Worm (Caenorhabditis elegans) whole organism, L2 larva: ENCODE measurements around the gene ptr-1.

Experiments used
- C34F6.9 ChIP-seq: fragments of 150-350 bp; optimal IDR thresholded peaks from 2 replicates; lab custom pipeline; 2014; ENCODE audit warnings: missing biosample characterization, missing genetic modification characterization
- F13H6.1 ChIP-seq: sonication (generic microtip); optimal IDR thresholded peaks from 2 replicates; lab custom pipeline; 2016; ENCODE audit warnings: missing genetic modification characterization, missing compliant biosample characterization
- R02D3.7 ChIP-seq: fragments of 150-350 bp; optimal IDR thresholded peaks from 2 replicates; lab custom pipeline; 2014; ENCODE audit warnings: missing biosample characterization, missing genetic modification characterization
- Y55F3AM.14 ChIP-seq: fragments of 200-800 bp; sonication (Bioruptor generic); optimal IDR thresholded peaks from 2 replicates; lab custom pipeline; 2018; ENCODE audit warnings: mild to moderate bottlenecking, missing genetic modification characterization, missing compliant biosample characterization
- ZK546.5 ChIP-seq: sonication (generic microtip); optimal IDR thresholded peaks from 2 replicates; lab custom pipeline; 2017; ENCODE audit warnings: missing biosample characterization, missing genetic modification characterization
- alr-1 ChIP-seq: fragments of 150-350 bp; optimal IDR thresholded peaks from 2 replicates; lab custom pipeline; 2014; ENCODE audit warnings: missing biosample characterization, missing genetic modification characterization
- ama-1 ChIP-seq: fragments of 150-350 bp; optimal IDR thresholded peaks from 2 replicates; lab custom pipeline; 2018; ENCODE audit warnings: inconsistent platforms
- blmp-1 ChIP-seq: sonication (generic microtip); optimal IDR thresholded peaks from 2 replicates; lab custom pipeline; 2017; ENCODE audit warnings: missing genetic modification characterization, mild to moderate bottlenecking, missing compliant biosample characterization, antibody characterized with exemption, moderate library complexity; ENCODE audit not compliant: insufficient read depth
- ceh-16 ChIP-seq: fragments of 150-350 bp; optimal IDR thresholded peaks from 2 replicates; lab custom pipeline; 2014; ENCODE audit warnings: missing biosample characterization, missing genetic modification characterization
- crh-2 ChIP-seq: sonication (generic microtip); optimal IDR thresholded peaks from 2 replicates; lab custom pipeline; 2017; ENCODE audit warnings: missing biosample characterization, missing genetic modification characterization
- egl-27 ChIP-seq: sonication (generic microtip); optimal IDR thresholded peaks from 3 replicates; lab custom pipeline; 2017; ENCODE audit warnings: missing biosample characterization, missing genetic modification reagents, missing genetic modification characterization
- elt-1 ChIP-seq: fragments of 150-350 bp; optimal IDR thresholded peaks from 2 replicates; lab custom pipeline; 2014; ENCODE audit warnings: missing biosample characterization, missing genetic modification characterization
- elt-3 ChIP-seq: sonication (generic microtip); optimal IDR thresholded peaks from 2 replicates; lab custom pipeline; 2017; ENCODE audit warnings: missing biosample characterization, missing genetic modification characterization
- fos-1 ChIP-seq: fragments of 150-350 bp; optimal IDR thresholded peaks from 2 replicates; lab custom pipeline; 2014; ENCODE audit warnings: missing biosample characterization, missing genetic modification characterization
- gmeb-1 ChIP-seq: fragments of 150-350 bp; optimal IDR thresholded peaks from 2 replicates; lab custom pipeline; 2014; ENCODE audit warnings: missing biosample characterization, missing genetic modification characterization
- lin-13 ChIP-seq: fragments of 150-350 bp; optimal IDR thresholded peaks from 2 replicates; lab custom pipeline; 2014; ENCODE audit warnings: missing biosample characterization, missing genetic modification reagents, missing genetic modification characterization
- lsy-2 ChIP-seq, 2 experiments: fragments of 150-350 bp in 1 of 2; sonication (generic microtip) in 1 of 2; optimal IDR thresholded peaks; 2 replicates each; lab custom pipeline; 2014 to 2017; ENCODE audit warnings: missing biosample characterization in 2 of 2, missing genetic modification characterization in 2 of 2
- mab-5 ChIP-seq: fragments of 150-350 bp; optimal IDR thresholded peaks from 2 replicates; lab custom pipeline; 2014; ENCODE audit warnings: missing biosample characterization, missing genetic modification characterization
- mdl-1 ChIP-seq, 2 experiments: fragments of 150-350 bp in 1 of 2; sonication (generic microtip) in 1 of 2; optimal IDR thresholded peaks; 2 replicates each; lab custom pipeline; 2017; ENCODE audit warnings: missing biosample characterization in 2 of 2, missing genetic modification characterization in 2 of 2
- nhr-10 ChIP-seq: sonication (generic microtip); optimal IDR thresholded peaks from 2 replicates; lab custom pipeline; 2017; ENCODE audit warnings: missing biosample characterization, missing genetic modification characterization
- nhr-11 ChIP-seq: fragments of 150-350 bp; optimal IDR thresholded peaks from 2 replicates; lab custom pipeline; 2014; ENCODE audit warnings: missing biosample characterization, missing genetic modification characterization
- nhr-12 ChIP-seq: fragments of 150-350 bp; optimal IDR thresholded peaks from 2 replicates; lab custom pipeline; 2014; ENCODE audit warnings: missing biosample characterization, missing genetic modification characterization
- nhr-21 ChIP-seq: fragments of 150-350 bp; optimal IDR thresholded peaks from 2 replicates; lab custom pipeline; 2014; ENCODE audit warnings: missing biosample characterization, missing genetic modification characterization
- nhr-23 ChIP-seq: fragments of 150-350 bp; optimal IDR thresholded peaks from 2 replicates; lab custom pipeline; 2014; ENCODE audit warnings: missing biosample characterization, missing genetic modification reagents, missing genetic modification characterization
- nhr-237 ChIP-seq: fragments of 150-350 bp; optimal IDR thresholded peaks from 2 replicates; lab custom pipeline; 2014; ENCODE audit warnings: missing biosample characterization, missing genetic modification characterization
- nhr-25 ChIP-seq: fragments of 150-350 bp; sonication (generic microtip); optimal IDR thresholded peaks from 3 replicates; lab custom pipeline; 2014; ENCODE audit warnings: missing biosample characterization, missing genetic modification characterization
- nhr-77 ChIP-seq: fragments of 150-350 bp; optimal IDR thresholded peaks from 2 replicates; lab custom pipeline; 2014; ENCODE audit warnings: missing biosample characterization, missing genetic modification characterization
- peb-1 ChIP-seq: fragments of 150-350 bp; optimal IDR thresholded peaks from 2 replicates; lab custom pipeline; 2014; ENCODE audit warnings: missing biosample characterization, missing genetic modification characterization
- skn-1 ChIP-seq: sonication (generic microtip); optimal IDR thresholded peaks from 2 replicates; lab custom pipeline; 2017; ENCODE audit warnings: missing biosample characterization, missing genetic modification characterization
- sma-3 ChIP-seq: sonication (generic microtip); optimal IDR thresholded peaks from 2 replicates; lab custom pipeline; 2016; ENCODE audit warnings: missing genetic modification reagents, missing genetic modification characterization, missing compliant biosample characterization
- sma-9 ChIP-seq, 2 experiments: fragments of 150-350 bp in 1 of 2; sonication (generic microtip) in 1 of 2; optimal IDR thresholded peaks; 2 replicates each; lab custom pipeline; 2014 to 2016; ENCODE audit warnings: missing genetic modification characterization in 2 of 2, mild to moderate bottlenecking in 1 of 2, missing biosample characterization in 1 of 2, missing compliant biosample characterization in 1 of 2, missing genetic modification reagents in 1 of 2, moderate library complexity in 1 of 2
- unc-55 ChIP-seq: fragments of 150-350 bp; sonication (generic microtip); optimal IDR thresholded peaks from 3 replicates; lab custom pipeline; 2014; ENCODE audit warnings: missing biosample characterization, missing genetic modification reagents, missing genetic modification characterization
- unc-62 ChIP-seq: fragments of 150-350 bp; optimal IDR thresholded peaks from 2 replicates; lab custom pipeline; 2014; ENCODE audit warnings: missing biosample characterization, missing genetic modification reagents, missing genetic modification characterization
- zag-1 ChIP-seq: fragments of 150-350 bp; optimal IDR thresholded peaks from 2 replicates; lab custom pipeline; 2014; ENCODE audit warnings: missing biosample characterization, missing genetic modification characterization
- ztf-1 ChIP-seq: fragments of 200-800 bp; sonication (Bioruptor generic); conservative IDR thresholded peaks from 2 replicates; pipeline ENCODE4 v1.3.6; 2022; ENCODE audit warnings: missing genetic modification characterization, missing compliant biosample characterization
- ztf-11 ChIP-seq: sonication (generic microtip); optimal IDR thresholded peaks from 2 replicates; lab custom pipeline; 2017; ENCODE audit warnings: missing biosample characterization, missing genetic modification characterization
- ztf-4 ChIP-seq: fragments of 150-350 bp; optimal IDR thresholded peaks from 2 replicates; lab custom pipeline; 2014; ENCODE audit warnings: missing biosample characterization, missing genetic modification characterization

Gene ptr-1

ce11 chrV:9163897-9164296 is 17.6 kb downstream of the ptr-1 start:
- TF ChIP-seq nhr-237 (tag; lab: Kevin White, UChicago): no peak
- TF ChIP-seq nhr-10: no peak
- TF ChIP-seq nhr-77 (tag; lab: Kevin White, UChicago): no peak
- peak; percentile 17 for TF ChIP-seq lin-13
- no peak for TF ChIP-seq elt-3 (tag; lab: Kevin White, UChicago)
- TF ChIP-seq ama-1 (lab: Kevin White, UChicago): peak; percentile 93
- TF ChIP-seq nhr-21: peak; percentile 28
- TF ChIP-seq F13H6.1 (tag; lab: Kevin White, UChicago): no peak
- TF ChIP-seq fos-1 (tag; lab: Kevin White, UChicago): no peak
- no peak for TF ChIP-seq skn-1 (tag; lab: Kevin White, UChicago)
- peak; percentile 23 for TF ChIP-seq crh-2 (tag; lab: Kevin White, UChicago)
- no peak for TF ChIP-seq peb-1 (tag; lab: Kevin White, UChicago)
- TF ChIP-seq sma-3 (GFP tag; lab: Kevin White, UChicago): peak; percentile 14
- TF ChIP-seq ceh-16 (tag; lab: Kevin White, UChicago): no peak
- TF ChIP-seq nhr-25 (tag; lab: Kevin White, UChicago): peak; percentile 91
- TF ChIP-seq nhr-23 (tag; lab: Kevin White, UChicago): no peak
- no peak for TF ChIP-seq elt-1 (tag; lab: Kevin White, UChicago)
- TF ChIP-seq C34F6.9 (tag; lab: Kevin White, UChicago): no peak
- no peak for TF ChIP-seq unc-55 (GFP tag; lab: Kevin White, UChicago)
- peak; percentile 6 for TF ChIP-seq ztf-4
- TF ChIP-seq R02D3.7 (tag; lab: Kevin White, UChicago): no peak
- TF ChIP-seq unc-62 (GFP tag; lab: Kevin White, UChicago): no peak
- peak; percentile 0 for TF ChIP-seq blmp-1
- no peak for TF ChIP-seq ztf-1
- TF ChIP-seq, all 48 proteins: peak for 8

- TF ChIP-seq skn-1 (tag; lab: Kevin White, UChicago) (no peak), ceh-16 (tag; lab: Kevin White, UChicago) (no peak), nhr-10 (no peak), nhr-11 (tag; lab: Kevin White, UChicago) (no peak), blmp-1 (peak; percentile 62), egl-27 (tag; lab: Kevin White, UChicago) (no peak)
Measured at ce11 chrV:9162955-9163468, 18.5 kb downstream of the ptr-1 start, which contains the start of gene col-145. Gene col-145, minus strand, starts transcription at chrV:9163005.

DNA sequence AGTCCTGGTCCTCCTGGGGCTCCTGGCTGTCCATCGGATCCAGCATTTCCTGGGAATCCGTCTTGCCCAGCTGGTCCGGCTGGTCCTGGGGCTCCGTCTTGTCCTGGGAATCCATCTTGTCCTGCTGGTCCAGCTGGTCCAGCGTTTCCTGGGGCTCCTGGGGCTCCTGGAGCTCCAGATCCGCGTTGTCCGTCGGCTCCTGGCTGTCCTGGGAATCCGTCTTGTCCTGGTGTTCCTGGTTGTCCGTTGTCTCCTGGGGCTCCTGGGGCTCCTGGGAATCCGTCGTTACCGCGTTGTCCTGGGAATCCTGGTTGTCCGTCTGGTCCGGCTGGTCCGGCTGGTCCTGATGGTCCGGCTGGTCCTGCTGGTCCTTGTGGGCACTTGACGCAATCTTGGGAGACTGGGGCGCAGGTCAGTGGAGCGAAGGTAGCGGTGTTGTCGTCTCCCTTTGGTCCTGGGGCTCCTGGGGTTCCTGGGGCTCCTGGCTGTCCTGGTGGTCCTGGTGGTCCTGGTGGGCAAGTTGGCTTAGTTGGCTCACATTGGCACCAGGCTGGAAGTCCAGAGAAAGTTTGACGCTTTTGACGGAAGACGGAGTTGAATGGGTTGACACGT is 19.3 kb downstream of the ptr-1 start:
- TF ChIP-seq elt-1 (tag; lab: Kevin White, UChicago): no peak
- TF ChIP-seq nhr-21: no peak

DNA sequence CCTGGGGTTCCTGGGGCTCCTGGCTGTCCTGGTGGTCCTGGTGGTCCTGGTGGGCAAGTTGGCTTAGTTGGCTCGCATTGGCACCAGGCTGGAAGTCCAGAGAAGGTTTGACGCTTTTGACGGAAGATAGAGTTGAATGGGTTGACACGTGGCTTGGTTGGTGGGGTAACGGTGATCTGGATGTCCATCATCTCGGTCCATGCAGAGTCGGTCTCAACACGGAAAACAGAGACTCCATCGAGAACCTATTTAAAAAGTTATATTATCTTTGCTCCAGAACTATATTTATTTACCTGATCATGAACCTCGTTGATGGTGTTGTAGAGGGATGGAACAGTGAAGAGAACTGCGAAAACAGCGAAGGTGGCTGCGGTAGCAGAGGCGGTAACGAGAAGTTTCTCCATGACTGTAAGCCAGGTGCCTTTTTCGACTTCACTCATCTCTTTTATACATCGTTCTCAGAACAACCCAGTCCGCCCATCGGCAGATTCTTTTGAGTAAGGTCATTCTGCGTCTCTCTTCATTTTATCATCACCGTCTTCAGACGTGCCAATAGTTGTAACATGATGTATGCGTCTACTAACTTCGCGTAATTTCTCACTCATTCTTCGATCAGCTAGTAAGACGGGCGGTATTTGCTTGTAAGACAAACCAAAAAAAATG is 21.2 kb downstream of the ptr-1 start, which contains the start of gene col-144:
Gene col-144 (minus strand): TSS at position 419 of the 663 bp plus-strand sequence.
- no peak for TF ChIP-seq nhr-11 (tag; lab: Kevin White, UChicago)
- TF ChIP-seq crh-2 (tag; lab: Kevin White, UChicago): peak; percentile 10
- no peak for TF ChIP-seq nhr-12
- peak; percentile 57 for TF ChIP-seq blmp-1
- peak; percentile 25 for TF ChIP-seq sma-9 (GFP tag; optimal IDR thresholded peaks at IDR 0.05; lab: Kevin White, UChicago)
- TF ChIP-seq sma-9 (tag; optimal IDR thresholded peaks at IDR 0.05; lab: Kevin White, UChicago): no peak
- no peak for TF ChIP-seq gmeb-1
- no peak for TF ChIP-seq mdl-1 (tag; optimal IDR thresholded peaks at IDR 0.05; lab: Kevin White, UChicago)
- no peak for TF ChIP-seq egl-27 (tag; lab: Kevin White, UChicago)
- TF ChIP-seq ztf-11 (tag; lab: Kevin White, UChicago): no peak
- no peak for TF ChIP-seq R02D3.7 (tag; lab: Kevin White, UChicago)
- peak; percentile 68 for TF ChIP-seq nhr-25 (tag; lab: Kevin White, UChicago)
- no peak for TF ChIP-seq elt-3 (tag; lab: Kevin White, UChicago)
- no peak for TF ChIP-seq Y55F3AM.14 (GFP tag; lab: Kevin White, UChicago)
- peak; percentile 21 for TF ChIP-seq nhr-21
- no peak for TF ChIP-seq mab-5
- TF ChIP-seq unc-62 (GFP tag; lab: Kevin White, UChicago): no peak
- no peak for TF ChIP-seq lsy-2 (tag; optimal IDR thresholded peaks at IDR 0.05; lab: Kevin White, UChicago)
- no peak for TF ChIP-seq alr-1
- peak; percentile 28 for TF ChIP-seq sma-3 (GFP tag; lab: Kevin White, UChicago)
- no peak for TF ChIP-seq ZK546.5
- TF ChIP-seq fos-1 (tag; lab: Kevin White, UChicago): no peak
- peak; percentile 20 for TF ChIP-seq ama-1 (lab: Kevin White, UChicago)
- TF ChIP-seq zag-1 (tag; lab: Kevin White, UChicago): no peak
